Worm (Caenorhabditis elegans): ENCODE results near the gene sdz-7.

- TF ChIP-seq elt-3 (tag; optimal IDR thresholded peaks at IDR 0.05) = no peak
- no peak for TF ChIP-seq sea-2 (GFP tag; optimal IDR thresholded peaks at IDR 0.05)
- no peak for TF ChIP-seq ceh-28 (tag; optimal IDR thresholded peaks at IDR 0.05)
Measured at ce11 chrII:3827801-3828200, 50.0 kb downstream of the sdz-7 start, which contains the start of gene F54D10.8.
